Fruit fly (Drosophila melanogaster): ENCODE data around the gene hth.

hth gene

dm6 chr3R:10597606-10598565, 41.5 kb downstream of the hth start (continued):
- peak; percentile 90 for TF ChIP-seq CG17359 (tag; optimal IDR thresholded peaks at IDR 0.05)
- peak; percentile 58 for TF ChIP-seq pum (GFP tag; optimal IDR thresholded peaks at IDR 0.05)
- TF ChIP-seq CG13296 (GFP tag; optimal IDR thresholded peaks at IDR 0.05): peak; percentile 77
- TF ChIP-seq CG6791 (GFP tag; IDR thresholded peaks at IDR 0.05; ENCODE audit: partially characterized antibody): no peak
- peak; percentile 68 for TF ChIP-seq chn (GFP tag; optimal IDR thresholded peaks at IDR 0.05)
- no peak for TF ChIP-seq prd (optimal IDR thresholded peaks at IDR 0.05)
- peak; percentile 89 for TF ChIP-seq prd (GFP tag; IDR thresholded peaks at IDR 0.05)
- TF ChIP-seq Oaz (GFP tag; IDR thresholded peaks at IDR 0.05): peak; percentile 78
- TF ChIP-seq kni (GFP tag; optimal IDR thresholded peaks at IDR 0.05): peak; percentile 66
- TF ChIP-seq unc-4 (GFP tag; IDR thresholded peaks at IDR 0.05; ENCODE audit: partially characterized antibody): no peak
- TF ChIP-seq NC2β (GFP tag; optimal IDR thresholded peaks at IDR 0.05): no peak
- TF ChIP-seq vvl (GFP tag; IDR thresholded peaks at IDR 0.05): peak; percentile 92
- TF ChIP-seq zfh1 (GFP tag; IDR thresholded peaks at IDR 0.05): peak; percentile 85
- peak; percentile 85 for TF ChIP-seq wdn (GFP tag; IDR thresholded peaks at IDR 0.05)
- TF ChIP-seq CG2875 (GFP tag; optimal IDR thresholded peaks at IDR 0.05): peak; percentile 76
- no peak for TF ChIP-seq sna (GFP tag; IDR thresholded peaks at IDR 0.05; ENCODE audit: partially characterized antibody)
- peak; percentile 82 for TF ChIP-seq CG17385 (GFP tag; optimal IDR thresholded peaks at IDR 0.05)
- 0 out of 2 replicates have a peak, but pooled peaks have one; percentile 56 for TF ChIP-seq CG43689 (GFP tag; IDR thresholded peaks at IDR 0.05)
- peak; percentile 46 for TF ChIP-seq Drgx (GFP tag; IDR thresholded peaks at IDR 0.05)
- TF ChIP-seq slou (GFP tag; optimal IDR thresholded peaks at IDR 0.05): peak; percentile 73
- peak; percentile 75 for TF ChIP-seq ewg (GFP tag; optimal IDR thresholded peaks at IDR 0.05)
- peak; percentile 71 for TF ChIP-seq run (tag; optimal IDR thresholded peaks at IDR 0.05)
- peak; percentile 71 for TF ChIP-seq CG6854 (GFP tag; optimal IDR thresholded peaks at IDR 0.05)
- TF ChIP-seq B-H1 (GFP tag; IDR thresholded peaks at IDR 0.05): peak; percentile 81
- no peak for TF ChIP-seq Dfd (GFP tag; optimal IDR thresholded peaks at IDR 0.05)
- no peak for TF ChIP-seq CG8478 (optimal IDR thresholded peaks at IDR 0.05)
- TF ChIP-seq Nf-YC (tag; optimal IDR thresholded peaks at IDR 0.05): peak; percentile 66
- peak; percentile 35 to 86 for TF ChIP-seq dpn (GFP tag; optimal IDR thresholded peaks at IDR 0.05)
- TF ChIP-seq Usf (GFP tag; optimal IDR thresholded peaks at IDR 0.05): peak; percentile 43
- peak; percentile 52; the same call in 1 of the 3 replicates for TF ChIP-seq CG11560 (tag; IDR thresholded peaks at IDR 0.05)
- peak; percentile 91 for TF ChIP-seq sens (GFP tag)
- peak; percentile 47 for TF ChIP-seq D19B (GFP tag; optimal IDR thresholded peaks at IDR 0.05)
- peak; percentile 40 for TF ChIP-seq HLH54F (GFP tag; optimal IDR thresholded peaks at IDR 0.05)
- peak; percentile 75 for TF ChIP-seq CG9215 (GFP tag; IDR thresholded peaks at IDR 0.05)
- TF ChIP-seq bigmax (GFP tag; optimal IDR thresholded peaks at IDR 0.05): no peak
- TF ChIP-seq h (optimal IDR thresholded peaks at IDR 0.05): no peak
- TF ChIP-seq en (GFP tag; optimal IDR thresholded peaks at IDR 0.05): no peak
- TF ChIP-seq CG11247 (GFP tag; IDR thresholded peaks at IDR 0.05): peak; percentile 83
- peak; percentile 53 for TF ChIP-seq B-H2 (GFP tag; optimal IDR thresholded peaks at IDR 0.05)
- no peak for TF ChIP-seq pzg (GFP tag; optimal IDR thresholded peaks at IDR 0.05)
- peak; percentile 77 for TF ChIP-seq Abd-B (GFP tag; optimal IDR thresholded peaks at IDR 0.05)
- peak; percentile 20 for TF ChIP-seq CG3995 (GFP tag; optimal IDR thresholded peaks at IDR 0.05)
- no peak for TF ChIP-seq Elba2 (GFP tag; optimal IDR thresholded peaks at IDR 0.05)
- peak; percentile 58 for TF ChIP-seq CG4707 (GFP tag; optimal IDR thresholded peaks at IDR 0.05)
- peak; percentile 93 for TF ChIP-seq so (GFP tag; IDR thresholded peaks at IDR 0.05)
- no peak for TF ChIP-seq usp (GFP tag; optimal IDR thresholded peaks at IDR 0.05)
- no peak for TF ChIP-seq pan (optimal IDR thresholded peaks at IDR 0.05)
- TF ChIP-seq pan (GFP tag; optimal IDR thresholded peaks at IDR 0.05 in 1 of 2, IDR thresholded peaks at IDR 0.05 in 1 of 2): peak in 1 of 2 experiments; percentile 90
- peak; percentile 77 for TF ChIP-seq CG17612 (GFP tag; IDR thresholded peaks at IDR 0.05)
- peak; percentile 65 for TF ChIP-seq CG8359 (GFP tag; optimal IDR thresholded peaks at IDR 0.05; ENCODE audit: borderline replicate concordance)

All from whole organism, embryonic.